Fruit fly (Drosophila melanogaster) whole organism, adult: ENCODE measurements around the gene brn.

ENCODE experiments used
- CG11617 ChIP-seq: fragments of 200-800 bp; sonication (Bioruptor generic); optimal IDR thresholded peaks from 2 replicates; lab custom pipeline; 2017; ENCODE audit warnings: mild to moderate bottlenecking, missing biosample characterization, missing genetic modification reagents, missing genetic modification characterization
- CG12768 ChIP-seq: fragments of 200-800 bp; sonication (Bioruptor generic); optimal IDR thresholded peaks from 2 replicates; lab custom pipeline; 2017; ENCODE audit warnings: missing biosample characterization, missing genetic modification characterization, mild to moderate bottlenecking, moderate library complexity, missing genetic modification reagents
- CG1620 ChIP-seq: fragments of 200-800 bp; sonication (Bioruptor generic); optimal IDR thresholded peaks from 2 replicates; lab custom pipeline; 2016; ENCODE audit warnings: missing biosample characterization, missing genetic modification characterization
- Mnt ChIP-seq: fragments of 200-800 bp; sonication (Bioruptor generic); optimal IDR thresholded peaks from 2 replicates; lab custom pipeline; 2016; ENCODE audit warnings: missing biosample characterization, mild to moderate bottlenecking, missing genetic modification characterization
- cnc ChIP-seq, 2 experiments: fragments of >200 bp; optimal IDR thresholded peaks; 2 replicates each; lab custom pipeline; 2017
- kay ChIP-seq: fragments of 200-800 bp; sonication (Bioruptor generic); peaks from one replicate; lab custom pipeline; 2016; ENCODE audit warnings: missing biosample characterization, missing genetic modification characterization, borderline replicate concordance
- ovo ChIP-seq: fragments of 200-800 bp; sonication (Bioruptor generic); optimal IDR thresholded peaks from 2 replicates; lab custom pipeline; 2016; ENCODE audit warnings: missing biosample characterization, missing genetic modification characterization
- tj ChIP-seq: fragments of 200-800 bp; sonication (Bioruptor generic); optimal IDR thresholded peaks from 3 replicates; lab custom pipeline; 2017; ENCODE audit warnings: missing biosample characterization, mild to moderate bottlenecking, missing genetic modification characterization, moderate library complexity
- toe ChIP-seq: fragments of 200-800 bp; sonication (Bioruptor generic); optimal IDR thresholded peaks from 2 replicates; lab custom pipeline; 2016; ENCODE audit warnings: missing biosample characterization, missing genetic modification characterization

DNA sequence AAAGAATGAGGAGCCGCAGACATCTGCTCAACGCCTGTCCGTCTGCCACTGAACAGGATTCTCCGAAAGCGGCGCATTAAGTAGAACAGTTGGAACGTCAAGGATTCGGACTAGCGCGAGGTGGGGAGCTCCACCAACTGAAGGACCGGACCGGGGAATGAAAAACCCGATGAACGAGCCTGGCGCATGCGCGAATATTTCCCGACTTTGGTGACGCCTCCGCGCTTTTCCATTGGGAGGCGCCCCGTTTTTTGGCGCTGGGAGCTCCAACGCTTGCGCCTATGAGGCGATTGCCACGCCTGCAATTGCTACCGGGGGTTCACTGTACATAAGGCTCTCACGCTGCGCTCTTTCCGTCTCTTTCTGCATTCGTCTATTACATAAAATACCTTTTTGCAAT lies 42.6 kb upstream of the brn start:
- TF ChIP-seq CG1620 (GFP tag; lab: Kevin White, UChicago) = no peak
- TF ChIP-seq CG11617 = no peak
- TF ChIP-seq CG12768 (GFP tag; lab: Kevin White, UChicago) = no peak
- no peak for TF ChIP-seq ovo (GFP tag; lab: Kevin White, UChicago)
- no peak for TF ChIP-seq cnc (optimal IDR thresholded peaks at IDR 0.05; lab: Kevin White, UChicago)
- no peak for TF ChIP-seq toe (GFP tag; lab: Kevin White, UChicago)
- no peak for TF ChIP-seq Mnt
- TF ChIP-seq tj (GFP tag; lab: Kevin White, UChicago) = no peak
- no peak for TF ChIP-seq kay (GFP tag; lab: Kevin White, UChicago)
